Worm (Caenorhabditis elegans): ENCODE data around the gene M01H9.10.

Gene M01H9.10

ce11 chrIV:4445711-4446290 is 34.1 kb downstream of the M01H9.10 start, which contains the start of the genes wapl-1 and htz-1 (continued):
- TF ChIP-seq ets-4 (tag; optimal IDR thresholded peaks at IDR 0.05) (no peak), rnt-1 (tag; optimal IDR thresholded peaks at IDR 0.05) (peak; percentile 69), unc-42 (tag; optimal IDR thresholded peaks at IDR 0.05) (peak; percentile 64), pros-1 (tag; optimal IDR thresholded peaks at IDR 0.05) (no peak), T23F11.4 (GFP tag; optimal IDR thresholded peaks at IDR 0.05) (no peak), syd-9 (tag; optimal IDR thresholded peaks at IDR 0.05) (peak; percentile 15), ceh-30 (tag; optimal IDR thresholded peaks at IDR 0.05) (no peak), dmd-4 (tag; optimal IDR thresholded peaks at IDR 0.05; ENCODE audit: borderline replicate concordance) (no peak), pqm-1 (tag; optimal IDR thresholded peaks at IDR 0.05) (no peak), ceh-24 (tag; optimal IDR thresholded peaks at IDR 0.05) (no peak), nfya-1 (tag; optimal IDR thresholded peaks at IDR 0.05) (peak; percentile 95), lin-11 (tag; optimal IDR thresholded peaks at IDR 0.05) (no peak), C08G9.2 (tag; optimal IDR thresholded peaks at IDR 0.05) (no peak), ceh-19 (GFP tag; optimal IDR thresholded peaks at IDR 0.05) (no peak), fkh-6 (tag; optimal IDR thresholded peaks at IDR 0.05) (no peak), odd-2 (tag; optimal IDR thresholded peaks at IDR 0.05) (no peak), pag-3 (tag; optimal IDR thresholded peaks at IDR 0.05; ENCODE audit: borderline replicate concordance) (no peak), ceh-22 (tag; optimal IDR thresholded peaks at IDR 0.05) (peak; percentile 14), unc-86 (tag; optimal IDR thresholded peaks at IDR 0.05) (peak; percentile 9), hlh-30 (tag; optimal IDR thresholded peaks at IDR 0.05; ENCODE audit: insufficient read depth) (no peak), ceh-48 (tag; optimal IDR thresholded peaks at IDR 0.05) (peak; percentile 7), pha-2 (tag; optimal IDR thresholded peaks at IDR 0.05) (no peak), pax-1 (tag; optimal IDR thresholded peaks at IDR 0.05) (peak; percentile 61), ceh-34 (tag; optimal IDR thresholded peaks at IDR 0.05) (peak; percentile 59), che-1 (tag; optimal IDR thresholded peaks at IDR 0.05) (no peak), pha-4 (tag; optimal IDR thresholded peaks at IDR 0.05) (no peak), mec-3 (tag; optimal IDR thresholded peaks at IDR 0.05; ENCODE audit: borderline replicate concordance) (no peak), ref-2 (tag; optimal IDR thresholded peaks at IDR 0.05) (peak; percentile 69), ceh-9 (tag; optimal IDR thresholded peaks at IDR 0.05) (no peak), K02D7.2 (tag; optimal IDR thresholded peaks at IDR 0.05) (no peak), unc-3 (GFP tag; conservative IDR thresholded peaks at IDR 0.05) (no peak), unc-3 (tag; optimal IDR thresholded peaks at IDR 0.05) (peak; percentile 53), lim-6 (tag; optimal IDR thresholded peaks at IDR 0.05) (no peak), F13H6.1 (tag; optimal IDR thresholded peaks at IDR 0.05) (no peak), ceh-31 (tag; optimal IDR thresholded peaks at IDR 0.05) (peak; percentile 67), elt-4 (tag; optimal IDR thresholded peaks at IDR 0.05) (no peak), fax-1 (tag; optimal IDR thresholded peaks at IDR 0.05) (peak; percentile 24), zip-5 (tag; optimal IDR thresholded peaks at IDR 0.05) (no peak), hlh-13 (GFP tag; optimal IDR thresholded peaks at IDR 0.05) (no peak), hlh-8 (tag; optimal IDR thresholded peaks at IDR 0.05) (peak; percentile 10), sox-2 (GFP tag; IDR thresholded peaks at IDR 0.05) (no peak)

DNA sequence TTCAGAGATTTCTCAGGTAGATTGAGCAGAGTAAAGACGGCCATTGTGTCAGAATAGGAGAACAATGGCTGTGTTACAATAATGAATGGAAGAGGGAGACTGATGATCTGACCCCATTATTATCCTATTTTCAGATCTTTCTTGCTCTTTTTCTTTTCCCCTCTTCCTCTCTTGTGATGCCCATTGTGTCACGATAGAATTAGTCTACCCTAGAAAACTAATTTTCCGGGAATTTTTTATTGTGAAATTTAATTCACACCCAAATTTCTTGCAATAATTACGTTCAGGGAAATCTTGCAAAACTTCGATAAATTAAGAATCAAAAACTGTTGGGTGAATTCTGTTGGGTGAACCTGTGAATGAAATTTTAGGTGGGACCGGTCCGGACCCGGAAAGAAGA is 38.9 kb downstream of the M01H9.10 start, which contains the start of gene fbxb-75:
fbxb-75 (minus strand) TSS at position 101 of the 400 bp plus-strand sequence.
- TF ChIP-seq ceh-45 (GFP tag; IDR thresholded peaks at IDR 0.05), result no peak
- TF ChIP-seq tbx-2 (tag; optimal IDR thresholded peaks at IDR 0.05), result no peak
- no peak for TF ChIP-seq ceh-2 (tag; optimal IDR thresholded peaks at IDR 0.05)
- TF ChIP-seq dve-1 (tag; optimal IDR thresholded peaks at IDR 0.05), result no peak
- no peak for TF ChIP-seq nhr-232 (tag; optimal IDR thresholded peaks at IDR 0.05)
- TF ChIP-seq ceh-22 (tag; optimal IDR thresholded peaks at IDR 0.05), result no peak
- no peak for TF ChIP-seq eyg-1 (tag; optimal IDR thresholded peaks at IDR 0.05)
- TF ChIP-seq ceh-6 (GFP tag; optimal IDR thresholded peaks at IDR 0.05), result no peak
- TF ChIP-seq pax-1 (tag; optimal IDR thresholded peaks at IDR 0.05), result no peak
- TF ChIP-seq ttx-3 (tag; optimal IDR thresholded peaks at IDR 0.05), result no peak

Data from whole organism, late embryonic.